Worm (Caenorhabditis elegans) whole organism, L2 larva: ENCODE data around the gene Y48B6A.1.

Experiments used
- nhr-11 ChIP-seq: fragments of 150-350 bp; optimal IDR thresholded peaks from 2 replicates; lab custom pipeline; 2014; ENCODE audit warnings: missing biosample characterization, missing genetic modification characterization
- unc-62 ChIP-seq: fragments of 150-350 bp; optimal IDR thresholded peaks from 2 replicates; lab custom pipeline; 2014; ENCODE audit warnings: missing biosample characterization, missing genetic modification reagents, missing genetic modification characterization

ce11 chrII:14104470-14104869 lies 49.7 kb downstream of the Y48B6A.1 start, which contains the start of gene gur-4:
- no peak for TF ChIP-seq unc-62 (GFP tag; lab: Kevin White, UChicago)
- TF ChIP-seq nhr-11 (tag; lab: Kevin White, UChicago) = no peak
